Worm (Caenorhabditis elegans) whole organism, young adult: ENCODE results near the gene dct-12.

Experiments
- D2030.7 ChIP-seq: fragments of 200-800 bp; sonication (Bioruptor generic); IDR thresholded peaks from 2 replicates; pipeline ENCODE4 v1.3.6; 2022; ENCODE audit warnings: missing genetic modification reagents, missing genetic modification characterization, missing compliant biosample characterization
- chd-7 ChIP-seq: sonication (generic microtip); optimal IDR thresholded peaks from 2 replicates; lab custom pipeline; 2016; ENCODE audit warnings: mild to moderate bottlenecking, missing genetic modification characterization, moderate library complexity, missing compliant biosample characterization
- lsy-27 ChIP-seq: sonication (generic microtip); optimal IDR thresholded peaks from 2 replicates; lab custom pipeline; 2017; ENCODE audit warnings: missing genetic modification characterization, mild to moderate bottlenecking, missing compliant biosample characterization, antibody characterized with exemption, missing genotype, borderline replicate concordance; ENCODE audit not compliant: insufficient read depth
- madf-6 ChIP-seq: fragments of 200-800 bp; sonication (Bioruptor generic); IDR thresholded peaks from 2 replicates; pipeline ENCODE4 v1.3.6; 2022; ENCODE audit warnings: missing genetic modification reagents, missing genetic modification characterization, missing compliant biosample characterization
- madf-8 ChIP-seq: fragments of 200-800 bp; sonication (Bioruptor generic); conservative IDR thresholded peaks from 2 replicates; pipeline ENCODE4 v1.3.6; 2022; ENCODE audit warnings: missing genetic modification reagents, missing genetic modification characterization, missing compliant biosample characterization
- pha-4 ChIP-seq: fragments of 150-350 bp; sonication (generic microtip); optimal IDR thresholded peaks from 2 replicates; lab custom pipeline; 2014; ENCODE audit warnings: missing biosample characterization, missing genetic modification reagents, missing genetic modification characterization
- snpc-1.1 ChIP-seq: sonication (generic microtip); optimal IDR thresholded peaks from 2 replicates; lab custom pipeline; 2017; ENCODE audit warnings: missing genetic modification characterization, mild to moderate bottlenecking, missing compliant biosample characterization, antibody characterized with exemption, moderate library complexity, missing genotype, missing genetic modification reagents; ENCODE audit not compliant: insufficient read depth
- unc-130 ChIP-seq: sonication (generic microtip); optimal IDR thresholded peaks from 2 replicates; lab custom pipeline; 2016; ENCODE audit warnings: missing genetic modification reagents, missing genetic modification characterization, missing compliant biosample characterization
- unc-62 ChIP-seq: fragments of 150-350 bp; optimal IDR thresholded peaks from 2 replicates; lab custom pipeline; 2014; ENCODE audit warnings: missing biosample characterization, missing genetic modification reagents, missing genetic modification characterization

DNA sequence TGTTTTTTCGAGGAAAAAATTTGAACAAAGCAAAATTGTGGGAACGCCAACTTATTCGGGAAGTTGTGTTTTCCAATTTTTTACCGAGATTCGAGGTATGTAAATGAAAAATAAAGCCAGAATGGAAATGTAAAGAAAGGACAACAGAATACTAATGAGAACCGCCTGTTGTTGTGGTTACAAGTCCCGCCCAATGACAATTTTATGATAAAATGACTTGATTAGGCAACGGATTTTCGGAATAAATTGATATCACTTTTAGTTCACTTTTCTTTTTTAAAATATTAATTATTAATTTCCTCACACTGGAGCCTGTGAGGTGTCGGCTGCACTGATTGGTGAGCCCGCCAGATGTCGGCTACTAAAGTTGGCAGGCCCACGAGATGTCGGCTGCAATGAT lies at the start of gene dct-12:
- TF ChIP-seq lsy-27 (no peak), unc-62 (GFP tag; lab: Kevin White, UChicago) (no peak), snpc-1.1 (no peak), pha-4 (no peak), madf-8 (GFP tag; lab: Robert Waterston, UW) (no peak), unc-130 (GFP tag; lab: Kevin White, UChicago) (no peak), madf-6 (GFP tag; lab: Robert Waterston, UW) (no peak), chd-7 (tag; lab: Kevin White, UChicago) (no peak), D2030.7 (no peak)
